Worm (Caenorhabditis elegans) whole organism, L4 larva: ENCODE data around the gene dnpp-1.

Experiments used
- ceh-82 ChIP-seq: sonication (generic microtip); optimal IDR thresholded peaks from 2 replicates; lab custom pipeline; 2017; ENCODE audit warnings: missing biosample characterization, missing genetic modification characterization
- sdz-12 ChIP-seq: fragments of 200-800 bp; sonication (Bioruptor generic); optimal IDR thresholded peaks from 2 replicates; lab custom pipeline; 2018; ENCODE audit warnings: mild to moderate bottlenecking, missing genetic modification characterization, missing compliant biosample characterization
- skn-1 ChIP-seq: fragments of 150-350 bp; optimal IDR thresholded peaks from 2 replicates; lab custom pipeline; 2014; ENCODE audit warnings: missing biosample characterization, missing genetic modification characterization

DNA sequence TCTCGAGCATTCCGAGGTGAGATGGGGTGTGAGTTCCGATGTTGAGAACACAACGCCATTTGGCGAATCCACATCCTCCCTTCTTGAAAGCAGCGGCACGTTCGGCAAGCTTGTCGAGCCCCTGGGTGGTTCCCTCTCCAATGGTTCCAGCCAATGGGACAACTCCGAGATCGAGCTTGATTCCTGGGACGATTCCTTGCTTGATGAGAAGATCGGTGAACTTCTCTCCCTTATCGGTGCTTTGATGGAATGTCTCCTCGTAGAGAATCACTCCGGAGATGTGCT lies 11.8 kb upstream of the dnpp-1 start:
- no peak for TF ChIP-seq sdz-12 (GFP tag; lab: Kevin White, UChicago)
- TF ChIP-seq skn-1 (tag; lab: Kevin White, UChicago) = no peak
- no peak for TF ChIP-seq ceh-82
